Worm (Caenorhabditis elegans) whole organism, L1 larva: ENCODE measurements around the gene srr-3.
A peak's percentile ranks its signal among the peaks of the same experiment; 100 is the strongest.
"Not testable (repeated sequence)": the region's sequence is repeated elsewhere in the genome, so short reads cannot be mapped to it uniquely, and the experiment has no call there.

Experiments
- C34B4.2 ChIP-seq: sonication (generic microtip); optimal IDR thresholded peaks from 2 replicates; lab custom pipeline; 2017; ENCODE audit warnings: mild to moderate bottlenecking, missing genetic modification characterization, missing compliant biosample characterization
- blmp-1 ChIP-seq: fragments of 150-350 bp; optimal IDR thresholded peaks from 2 replicates; lab custom pipeline; 2014; ENCODE audit warnings: missing biosample characterization, missing genetic modification characterization
- ceh-90 ChIP-seq: sonication (generic microtip); optimal IDR thresholded peaks from 2 replicates; lab custom pipeline; 2016; ENCODE audit warnings: missing genetic modification characterization, missing compliant biosample characterization
- efl-1 ChIP-seq, 4 experiments: fragments of 150-350 bp; optimal IDR thresholded peaks in 3 of 4; peaks in 1 of 4; 1 replicate in 1 of 4; 2 replicates in 3 of 4; lab custom pipeline; 2014; ENCODE audit warnings: missing biosample characterization in 2 of 4, missing genetic modification characterization in 2 of 4, missing genetic modification reagents in 2 of 4
- elt-2 ChIP-seq: sonication (generic microtip); optimal IDR thresholded peaks from 2 replicates; lab custom pipeline; 2016; ENCODE audit warnings: missing genetic modification characterization, mild to moderate bottlenecking, inconsistent platforms, missing compliant biosample characterization, missing genetic modification reagents
- elt-3 ChIP-seq, 6 experiments: fragments of 150-350 bp in 1 of 6; sonication (generic microtip); optimal IDR thresholded peaks; 2 replicates each; lab custom pipeline; 2017 to 2018; ENCODE audit warnings: missing biosample characterization in 6 of 6, missing genetic modification characterization in 6 of 6, inconsistent platforms in 1 of 6
- ets-5 ChIP-seq: fragments of 200-800 bp; sonication (Bioruptor generic); IDR thresholded peaks from 2 replicates; pipeline ENCODE4 v1.3.6; 2022; ENCODE audit warnings: missing genetic modification characterization, missing compliant biosample characterization
- fkh-10 ChIP-seq: sonication (generic microtip); optimal IDR thresholded peaks from 2 replicates; lab custom pipeline; 2017; ENCODE audit warnings: missing biosample characterization, missing genetic modification reagents, missing genetic modification characterization
- fkh-4 ChIP-seq: sonication (generic microtip); optimal IDR thresholded peaks from 2 replicates; lab custom pipeline; 2016; ENCODE audit warnings: missing compliant biosample characterization, missing genetic modification characterization, borderline replicate concordance
- hlh-17 ChIP-seq: fragments of 200-800 bp; sonication (Bioruptor generic); optimal IDR thresholded peaks from 2 replicates; lab custom pipeline; 2018; ENCODE audit warnings: missing genetic modification characterization, mild to moderate bottlenecking, missing compliant biosample characterization, moderate library complexity, borderline replicate concordance
- jun-1 ChIP-seq: fragments of 150-350 bp; optimal IDR thresholded peaks from 2 replicates; lab custom pipeline; 2014; ENCODE audit warnings: missing biosample characterization, missing genetic modification reagents, missing genetic modification characterization
- lin-13 ChIP-seq: fragments of 150-350 bp; optimal IDR thresholded peaks from 2 replicates; lab custom pipeline; 2014; ENCODE audit warnings: missing biosample characterization, missing genetic modification reagents, missing genetic modification characterization
- lin-14 ChIP-seq: fragments of 200-800 bp; sonication (Bioruptor generic); optimal IDR thresholded peaks from 2 replicates; lab custom pipeline; 2018; ENCODE audit warnings: mild to moderate bottlenecking, missing genetic modification characterization, moderate library complexity, missing compliant biosample characterization
- lir-3 ChIP-seq: sonication (generic microtip); optimal IDR thresholded peaks from 2 replicates; lab custom pipeline; 2016; ENCODE audit warnings: mild to moderate bottlenecking, missing genetic modification characterization, moderate library complexity, missing compliant biosample characterization; ENCODE audit not compliant: poor library complexity
- mdl-1 ChIP-seq, 2 experiments: fragments of 150-350 bp; optimal IDR thresholded peaks; 2 replicates each; lab custom pipeline; 2014 to 2017; ENCODE audit warnings: missing biosample characterization in 2 of 2, missing genetic modification characterization in 2 of 2, inconsistent platforms in 1 of 2
- mef-2 ChIP-seq: fragments of 150-350 bp; optimal IDR thresholded peaks from 2 replicates; lab custom pipeline; 2014; ENCODE audit warnings: missing biosample characterization, missing genetic modification characterization
- nhr-11 ChIP-seq: fragments of 150-350 bp; optimal IDR thresholded peaks from 2 replicates; lab custom pipeline; 2014; ENCODE audit warnings: missing biosample characterization, missing genetic modification characterization
- nhr-12 ChIP-seq: sonication (generic microtip); optimal IDR thresholded peaks from 2 replicates; lab custom pipeline; 2017; ENCODE audit warnings: missing biosample characterization, missing genetic modification characterization
- nhr-19 ChIP-seq: fragments of 200-800 bp; sonication (Bioruptor generic); conservative IDR thresholded peaks from 2 replicates; pipeline ENCODE4 v1.3.6; 2022; ENCODE audit warnings: missing genetic modification characterization, missing compliant biosample characterization
- nhr-20 ChIP-seq: sonication (generic microtip); optimal IDR thresholded peaks from 2 replicates; lab custom pipeline; 2016; ENCODE audit warnings: mild to moderate bottlenecking, missing genetic modification characterization, missing compliant biosample characterization
- nhr-237 ChIP-seq: fragments of 150-350 bp; optimal IDR thresholded peaks from 2 replicates; lab custom pipeline; 2014; ENCODE audit warnings: missing biosample characterization, missing genetic modification characterization
- nhr-28 ChIP-seq: fragments of 150-350 bp; optimal IDR thresholded peaks from 2 replicates; lab custom pipeline; 2014; ENCODE audit warnings: missing biosample characterization, missing genetic modification characterization
- nhr-84 ChIP-seq: sonication (generic microtip); optimal IDR thresholded peaks from 2 replicates; lab custom pipeline; 2017; ENCODE audit warnings: missing biosample characterization, missing genetic modification characterization
- nhr-85 ChIP-seq: sonication (generic microtip); peaks from one replicate; lab custom pipeline; 2016; ENCODE audit warnings: missing genetic modification characterization, inconsistent platforms, missing compliant biosample characterization
- pax-3 ChIP-seq: fragments of 200-800 bp; sonication (Bioruptor generic); optimal IDR thresholded peaks from 2 replicates; lab custom pipeline; 2018; ENCODE audit warnings: mild to moderate bottlenecking, missing genetic modification characterization, moderate library complexity, missing compliant biosample characterization
- pqm-1 ChIP-seq: sonication (generic microtip); optimal IDR thresholded peaks from 3 replicates; lab custom pipeline; 2017; ENCODE audit warnings: missing biosample characterization, missing genetic modification characterization
- skn-1 ChIP-seq: fragments of 150-350 bp; optimal IDR thresholded peaks from 2 replicates; lab custom pipeline; 2014; ENCODE audit warnings: missing biosample characterization, missing genetic modification characterization
- snu-23 ChIP-seq: sonication (generic microtip); optimal IDR thresholded peaks from 2 replicates; lab custom pipeline; 2016; ENCODE audit warnings: missing genetic modification characterization, missing compliant biosample characterization
- sptf-1 ChIP-seq: fragments of 150-350 bp; optimal IDR thresholded peaks from 2 replicates; lab custom pipeline; 2014; ENCODE audit warnings: missing biosample characterization, missing genetic modification characterization
- tlp-1 ChIP-seq: fragments of 150-350 bp; optimal IDR thresholded peaks from 2 replicates; lab custom pipeline; 2014; ENCODE audit warnings: missing biosample characterization, missing genetic modification characterization
- unc-130 ChIP-seq: fragments of 150-350 bp; optimal IDR thresholded peaks from 2 replicates; lab custom pipeline; 2017; ENCODE audit warnings: missing biosample characterization, missing genetic modification characterization, inconsistent platforms
- unc-30 ChIP-seq: sonication (generic microtip); optimal IDR thresholded peaks from 2 replicates; lab custom pipeline; 2017; ENCODE audit warnings: missing biosample characterization, missing genetic modification characterization
- unc-62 ChIP-seq: fragments of 150-350 bp; optimal IDR thresholded peaks from 2 replicates; lab custom pipeline; 2014; ENCODE audit warnings: missing biosample characterization, missing genetic modification reagents, missing genetic modification characterization
- unc-86 ChIP-seq: sonication (generic microtip); optimal IDR thresholded peaks from 2 replicates; lab custom pipeline; 2016; ENCODE audit warnings: missing genetic modification characterization, missing compliant biosample characterization
- vab-15 ChIP-seq: sonication (generic microtip); optimal IDR thresholded peaks from 2 replicates; lab custom pipeline; 2017; ENCODE audit warnings: missing genotype, mild to moderate bottlenecking, missing genetic modification characterization, missing compliant biosample characterization
- ztf-11 ChIP-seq, 2 experiments: sonication (generic microtip); optimal IDR thresholded peaks; 2 replicates each; lab custom pipeline; 2016 to 2017; ENCODE audit warnings: missing genetic modification characterization in 2 of 2, missing biosample characterization in 1 of 2, missing compliant biosample characterization in 1 of 2

srr-3 gene

DNA sequence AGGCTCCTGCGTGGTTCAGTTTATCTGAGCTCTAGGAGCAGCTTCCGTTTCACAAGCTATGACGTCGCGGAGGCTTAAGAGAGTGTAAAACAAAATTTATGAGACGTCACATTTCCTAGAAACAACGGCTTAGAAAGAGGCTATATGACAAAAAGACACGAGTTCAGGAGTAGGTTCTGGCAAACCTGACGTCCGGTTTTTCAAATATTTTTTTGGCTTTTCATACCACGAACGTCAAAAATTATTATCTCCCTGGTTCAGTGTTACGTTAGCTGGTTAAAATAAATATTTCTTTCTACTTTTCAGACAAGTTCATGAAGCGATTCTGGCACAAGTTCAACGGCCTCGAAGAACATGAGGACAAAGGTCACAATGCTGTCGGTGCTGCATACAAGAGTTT lies 19.2 kb upstream of the srr-3 start, which contains the start of gene F36D3.16:
Gene F36D3.16 (plus strand): TSS at position 301 of the 400 bp plus-strand sequence.
- TF ChIP-seq nhr-12 (tag; lab: Kevin White, UChicago): no peak
- no peak for TF ChIP-seq nhr-28
- no peak for TF ChIP-seq blmp-1 (tag; lab: Kevin White, UChicago)
- no peak for TF ChIP-seq unc-130 (tag; lab: Kevin White, UChicago)
- no peak for TF ChIP-seq hlh-17 (GFP tag; lab: Kevin White, UChicago)
- TF ChIP-seq elt-2 (tag; lab: Kevin White, UChicago): no peak
- no peak for TF ChIP-seq mef-2 (tag; lab: Kevin White, UChicago)
- no peak for TF ChIP-seq fkh-4 (tag; lab: Kevin White, UChicago)
- TF ChIP-seq skn-1 (tag; lab: Kevin White, UChicago): no peak
- no peak for TF ChIP-seq nhr-20 (tag; lab: Kevin White, UChicago)
- no peak for TF ChIP-seq nhr-85 (tag; lab: Kevin White, UChicago)

ce11 chrV:16526858-16527257 lies 18.3 kb upstream of the srr-3 start, which contains the start of gene F36D3.8:
TSS of gene F36D3.8 (plus strand) at chrV:16527158.
- no peak for TF ChIP-seq lin-14
- TF ChIP-seq efl-1 (optimal IDR thresholded peaks at IDR 0.05; lab: Kevin White, UChicago): no peak
- TF ChIP-seq efl-1 (GFP tag; optimal IDR thresholded peaks at IDR 0.05 in 1 of 2; lab: Kevin White, UChicago): peak in 1 of 2 experiments; percentile 85

DNA sequence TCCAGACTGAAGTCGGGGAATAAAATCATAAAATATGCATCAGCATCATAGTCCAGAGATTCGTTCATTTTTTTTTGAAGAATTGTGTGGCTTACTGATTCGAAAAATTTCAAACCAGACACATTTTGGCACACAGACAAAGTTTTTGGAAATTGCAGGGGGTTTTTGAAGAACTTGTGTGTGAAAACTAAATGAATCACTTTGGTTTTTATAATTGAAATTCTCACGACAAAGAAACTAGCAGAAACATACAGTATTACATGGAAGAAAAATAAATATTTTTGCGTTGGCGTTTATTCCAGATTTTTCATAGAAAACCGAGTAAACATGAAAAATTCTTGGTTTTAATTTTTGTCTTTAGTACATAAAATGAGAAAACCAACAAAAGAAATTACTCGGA lies 13.7 kb upstream of the srr-3 start, which contains the start of gene srw-34:
Gene srw-34 (minus strand): TSS at position 101 of the 400 bp plus-strand sequence.
- no peak for TF ChIP-seq jun-1 (tag; lab: Kevin White, UChicago)
- no peak for TF ChIP-seq unc-62 (GFP tag; lab: Kevin White, UChicago)
- no peak for TF ChIP-seq mdl-1 (tag; optimal IDR thresholded peaks at IDR 0.05; lab: Kevin White, UChicago)
- no peak for TF ChIP-seq ceh-90 (tag; lab: Kevin White, UChicago)
- TF ChIP-seq lin-13 (GFP tag; lab: Kevin White, UChicago): no peak
- TF ChIP-seq unc-86: no peak
- TF ChIP-seq unc-30 (tag; lab: Kevin White, UChicago): no peak
- no peak for TF ChIP-seq pax-3
- TF ChIP-seq tlp-1 (tag; lab: Kevin White, UChicago): no peak
- no peak for TF ChIP-seq elt-3 (tag; optimal IDR thresholded peaks at IDR 0.05; lab: Kevin White, UChicago)
- no peak for TF ChIP-seq hlh-17 (GFP tag; lab: Kevin White, UChicago)
- TF ChIP-seq nhr-84: no peak
- no peak for TF ChIP-seq ets-5 (GFP tag; lab: Robert Waterston, UW)
- no peak for TF ChIP-seq fkh-10
- TF ChIP-seq ztf-11 (tag; optimal IDR thresholded peaks at IDR 0.05; lab: Kevin White, UChicago): no peak
- no peak for TF ChIP-seq C34B4.2 (tag; lab: Kevin White, UChicago)
- TF ChIP-seq lir-3 (tag; lab: Kevin White, UChicago): no peak
- TF ChIP-seq nhr-12 (tag; lab: Kevin White, UChicago): no peak
- TF ChIP-seq nhr-19 (GFP tag; lab: Robert Waterston, UW): no peak
- no peak for TF ChIP-seq nhr-11 (tag; lab: Kevin White, UChicago)

DNA sequence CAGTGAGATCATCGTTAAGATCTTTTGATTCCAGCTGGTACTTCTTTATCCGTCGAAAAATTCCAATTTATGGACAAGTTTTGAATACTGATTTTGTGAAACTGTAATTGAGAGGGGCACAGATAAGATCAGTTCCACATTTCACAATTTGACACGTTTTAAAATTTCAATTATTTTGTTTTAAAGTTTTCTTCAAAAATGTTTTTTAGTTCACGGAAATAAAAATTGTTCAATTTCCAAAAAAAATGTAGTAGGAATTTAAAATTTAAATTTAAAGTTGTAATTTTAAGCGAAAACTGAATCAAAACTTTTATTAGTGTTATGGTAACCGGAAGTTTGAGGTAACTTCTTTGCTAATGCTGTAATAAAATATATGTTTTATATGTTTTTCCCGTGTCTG lies 9.1 kb upstream of the srr-3 start, which contains the start of gene F36D3.4:
Gene F36D3.4 (minus strand): TSS at position 101 of the 400 bp plus-strand sequence.
- TF ChIP-seq mdl-1 (tag; optimal IDR thresholded peaks at IDR 0.05; lab: Kevin White, UChicago): no peak
- no peak for TF ChIP-seq hlh-17 (GFP tag; lab: Kevin White, UChicago)
- no peak for TF ChIP-seq sptf-1 (tag; lab: Kevin White, UChicago)
- TF ChIP-seq pqm-1: no peak

ce11 chrV:16515140-16515539 lies 6.6 kb upstream of the srr-3 start, which contains the start of gene F36D3.5:
TSS of gene F36D3.5 (minus strand) at chrV:16515240.
- not testable (repeated sequence) for TF ChIP-seq vab-15 (tag; lab: Kevin White, UChicago); nhr-237 (tag; lab: Kevin White, UChicago); snu-23 (GFP tag; lab: Kevin White, UChicago)
